Worm (Caenorhabditis elegans) whole organism, early embryonic: ENCODE measurements around the gene flp-21.

Experiments used
- B0310.2 ChIP-seq: sonication (generic microtip); optimal IDR thresholded peaks from 2 replicates; lab custom pipeline; 2016; ENCODE audit warnings: mild to moderate bottlenecking, missing genetic modification characterization, missing compliant biosample characterization
- ama-1 ChIP-seq: fragments of 150-350 bp; optimal IDR thresholded peaks from 2 replicates; lab custom pipeline; 2014
- ceh-13 ChIP-seq: fragments of 200-800 bp; sonication (Bioruptor generic); optimal IDR thresholded peaks from 2 replicates; lab custom pipeline; 2018; ENCODE audit warnings: mild to moderate bottlenecking, missing genetic modification characterization, missing compliant biosample characterization
- flt-1 ChIP-seq: fragments of 200-800 bp; sonication (Bioruptor generic); IDR thresholded peaks from 2 replicates; pipeline ENCODE4 v1.3.6; 2022; ENCODE audit warnings: missing genetic modification characterization, missing compliant biosample characterization
- hnd-1 ChIP-seq: sonication (generic microtip); optimal IDR thresholded peaks from 2 replicates; lab custom pipeline; 2016; ENCODE audit warnings: missing genetic modification characterization, missing compliant biosample characterization
- pes-1 ChIP-seq: fragments of 200-800 bp; sonication (Bioruptor generic); IDR thresholded peaks from 2 replicates; pipeline ENCODE4 v1.3.6; 2022; ENCODE audit warnings: missing genetic modification reagents, missing genetic modification characterization, missing compliant biosample characterization
- sea-1 ChIP-seq: fragments of 200-800 bp; sonication (Bioruptor generic); conservative IDR thresholded peaks from 2 replicates; pipeline ENCODE4 v1.3.6; 2022; ENCODE audit warnings: missing genetic modification characterization, missing compliant biosample characterization
- tra-4 ChIP-seq: sonication (generic microtip); optimal IDR thresholded peaks from 2 replicates; lab custom pipeline; 2017; ENCODE audit warnings: missing genetic modification characterization, missing compliant biosample characterization

ce11 chrV:7744068-7744467 is 49.1 kb upstream of the flp-21 start:
- TF ChIP-seq hnd-1 (tag; lab: Kevin White, UChicago) (no peak), pes-1 (GFP tag; lab: Robert Waterston, UW) (no peak), ama-1 (no peak), sea-1 (GFP tag; lab: Robert Waterston, UW) (no peak), B0310.2 (tag; lab: Kevin White, UChicago) (no peak), ceh-13 (GFP tag; lab: Kevin White, UChicago) (no peak), flt-1 (no peak), tra-4 (tag; lab: Kevin White, UChicago) (no peak)
